Worm (Caenorhabditis elegans) whole organism, young adult: ENCODE data around the gene W04G3.12.

ENCODE experiments used
- C17E4.6 ChIP-seq: fragments of 200-800 bp; sonication (Bioruptor generic); IDR thresholded peaks from 2 replicates; pipeline ENCODE4 v1.3.6; 2022; ENCODE audit warnings: missing genetic modification reagents, missing genetic modification characterization, missing compliant biosample characterization
- F10E7.11 ChIP-seq: sonication (generic microtip); optimal IDR thresholded peaks from 2 replicates; lab custom pipeline; 2017; ENCODE audit warnings: mild to moderate bottlenecking, missing genetic modification characterization, moderate library complexity, missing compliant biosample characterization
- F23B12.7 ChIP-seq: sonication (generic microtip); optimal IDR thresholded peaks from 2 replicates; lab custom pipeline; 2017; ENCODE audit warnings: missing genetic modification characterization, mild to moderate bottlenecking, missing compliant biosample characterization, antibody characterized with exemption, moderate library complexity; ENCODE audit not compliant: insufficient read depth
- F39B2.1 ChIP-seq: fragments of 200-800 bp; sonication (Bioruptor generic); IDR thresholded peaks from 2 replicates; pipeline ENCODE4 v1.3.6; 2022; ENCODE audit warnings: missing genetic modification reagents, missing genetic modification characterization, missing compliant biosample characterization
- K12H6.12 ChIP-seq: fragments of 200-800 bp; sonication (Bioruptor generic); optimal IDR thresholded peaks from 2 replicates; lab custom pipeline; 2018; ENCODE audit warnings: mild to moderate bottlenecking, missing genetic modification characterization, missing compliant biosample characterization
- Y53F4B.3 ChIP-seq: fragments of 200-800 bp; sonication (Bioruptor generic); IDR thresholded peaks from 2 replicates; pipeline ENCODE4 v1.3.6; 2022; ENCODE audit warnings: missing genetic modification reagents, missing genetic modification characterization, missing compliant biosample characterization
- Y53G8AR.9 ChIP-seq: fragments of 200-800 bp; sonication (Bioruptor generic); conservative IDR thresholded peaks from 2 replicates; pipeline ENCODE4 v1.3.6; 2022; ENCODE audit warnings: missing genetic modification reagents, missing genetic modification characterization, missing compliant biosample characterization
- ZK185.1 ChIP-seq: sonication (generic microtip); optimal IDR thresholded peaks from 2 replicates; lab custom pipeline; 2016; ENCODE audit warnings: mild to moderate bottlenecking, missing genetic modification characterization, missing compliant biosample characterization; ENCODE audit not compliant: poor library complexity, severe bottlenecking
- atf-7 ChIP-seq: sonication (generic microtip); optimal IDR thresholded peaks from 2 replicates; lab custom pipeline; 2017; ENCODE audit warnings: mild to moderate bottlenecking, missing genetic modification characterization, missing compliant biosample characterization
- athp-1 ChIP-seq: sonication (generic microtip); optimal IDR thresholded peaks from 2 replicates; lab custom pipeline; 2017; ENCODE audit warnings: mild to moderate bottlenecking, missing genetic modification characterization, missing compliant biosample characterization
- ceh-91 ChIP-seq: fragments of 200-800 bp; sonication (Bioruptor generic); IDR thresholded peaks from 2 replicates; pipeline ENCODE4 v1.3.6; 2022; ENCODE audit warnings: missing genetic modification reagents, missing genetic modification characterization, missing compliant biosample characterization
- die-1 ChIP-seq: sonication (generic microtip); optimal IDR thresholded peaks from 2 replicates; lab custom pipeline; 2016; ENCODE audit warnings: missing genotype, mild to moderate bottlenecking, missing genetic modification characterization, missing compliant biosample characterization
- dox-1 ChIP-seq: fragments of 200-800 bp; sonication (Bioruptor generic); IDR thresholded peaks from 2 replicates; pipeline ENCODE4 v1.3.6; 2022; ENCODE audit warnings: missing genetic modification reagents, missing genetic modification characterization, missing compliant biosample characterization
- dpl-1 ChIP-seq: fragments of 150-350 bp; optimal IDR thresholded peaks from 2 replicates; lab custom pipeline; 2014; ENCODE audit warnings: missing biosample characterization, missing genetic modification reagents, missing genetic modification characterization
- egl-44 ChIP-seq: fragments of 200-800 bp; sonication (Bioruptor generic); IDR thresholded peaks from 2 replicates; pipeline ENCODE4 v1.3.6; 2022; ENCODE audit warnings: missing genetic modification reagents, missing genetic modification characterization, missing compliant biosample characterization
- egrh-3 ChIP-seq: fragments of 200-800 bp; sonication (Bioruptor generic); IDR thresholded peaks from 2 replicates; pipeline ENCODE4 v1.3.6; 2022; ENCODE audit warnings: missing genetic modification reagents, missing genetic modification characterization, missing compliant biosample characterization
- ekl-4 ChIP-seq: fragments of 200-800 bp; sonication (Bioruptor generic); IDR thresholded peaks from 2 replicates; pipeline ENCODE4 v1.3.6; 2022; ENCODE audit warnings: missing genetic modification reagents, missing genetic modification characterization, missing compliant biosample characterization
- ets-4 ChIP-seq: fragments of 200-800 bp; sonication (Bioruptor generic); optimal IDR thresholded peaks from 2 replicates; lab custom pipeline; 2018; ENCODE audit warnings: mild to moderate bottlenecking, missing genetic modification characterization, missing compliant biosample characterization
- fkh-3 ChIP-seq: sonication (generic microtip); optimal IDR thresholded peaks from 2 replicates; lab custom pipeline; 2016; ENCODE audit warnings: mild to moderate bottlenecking, missing genetic modification characterization, missing compliant biosample characterization
- hlh-12 ChIP-seq: sonication (generic microtip); optimal IDR thresholded peaks from 2 replicates; lab custom pipeline; 2016; ENCODE audit warnings: missing genetic modification characterization, missing compliant biosample characterization
- hlh-26 ChIP-seq: fragments of 200-800 bp; sonication (Bioruptor generic); conservative IDR thresholded peaks from 2 replicates; pipeline ENCODE4 v1.3.6; 2022; ENCODE audit warnings: missing genetic modification reagents, missing genetic modification characterization, missing compliant biosample characterization
- let-607 ChIP-seq, 2 experiments: fragments of 200-800 bp in 1 of 2; sonication (Bioruptor generic) in 1 of 2; sonication (generic microtip) in 1 of 2; optimal IDR thresholded peaks; 2 replicates each; lab custom pipeline; 2016 to 2018; ENCODE audit warnings: mild to moderate bottlenecking in 2 of 2, missing compliant biosample characterization in 2 of 2, missing genetic modification characterization in 2 of 2, moderate library complexity in 2 of 2, missing genotype in 1 of 2
- lin-54 ChIP-seq: fragments of 200-800 bp; sonication (Bioruptor generic); optimal IDR thresholded peaks from 2 replicates; lab custom pipeline; 2018; ENCODE audit warnings: mild to moderate bottlenecking, missing genetic modification characterization, missing compliant biosample characterization
- lsl-1 ChIP-seq: fragments of 200-800 bp; sonication (Bioruptor generic); optimal IDR thresholded peaks from 2 replicates; lab custom pipeline; 2018; ENCODE audit warnings: mild to moderate bottlenecking, missing genetic modification characterization, moderate library complexity, missing compliant biosample characterization
- madf-10 ChIP-seq: sonication (generic microtip); optimal IDR thresholded peaks from 2 replicates; lab custom pipeline; 2016; ENCODE audit warnings: mild to moderate bottlenecking, missing genetic modification characterization, missing compliant biosample characterization
- mcd-1 ChIP-seq: fragments of 200-800 bp; sonication (Bioruptor generic); IDR thresholded peaks from 2 replicates; pipeline ENCODE4 v1.3.6; 2022; ENCODE audit warnings: missing genetic modification reagents, missing genetic modification characterization, missing compliant biosample characterization
- nhr-80 ChIP-seq: sonication (generic microtip); optimal IDR thresholded peaks from 2 replicates; lab custom pipeline; 2016; ENCODE audit warnings: missing genetic modification characterization, missing compliant biosample characterization
- nhr-90 ChIP-seq: sonication (generic microtip); optimal IDR thresholded peaks from 2 replicates; lab custom pipeline; 2016; ENCODE audit warnings: missing genotype, mild to moderate bottlenecking, missing genetic modification characterization, missing compliant biosample characterization
- pha-4 ChIP-seq: fragments of 150-350 bp; sonication (generic microtip); optimal IDR thresholded peaks from 2 replicates; lab custom pipeline; 2014; ENCODE audit warnings: missing biosample characterization, missing genetic modification reagents, missing genetic modification characterization
- rpc-1 ChIP-seq, 2 experiments: fragments of 150-350 bp in 1 of 2; sonication (generic microtip) in 1 of 2; optimal IDR thresholded peaks; 2 replicates each; lab custom pipeline; 2014 to 2018; ENCODE audit warnings: missing biosample characterization in 1 of 2, missing genetic modification characterization in 1 of 2, missing genetic modification reagents in 1 of 2, missing genotype in 1 of 2
- snpc-1.1 ChIP-seq: sonication (generic microtip); optimal IDR thresholded peaks from 2 replicates; lab custom pipeline; 2017; ENCODE audit warnings: missing genetic modification characterization, mild to moderate bottlenecking, missing compliant biosample characterization, antibody characterized with exemption, moderate library complexity, missing genotype, missing genetic modification reagents; ENCODE audit not compliant: insufficient read depth
- somi-1 ChIP-seq: fragments of 200-800 bp; sonication (Bioruptor generic); optimal IDR thresholded peaks from 2 replicates; lab custom pipeline; 2018; ENCODE audit warnings: mild to moderate bottlenecking, missing genetic modification characterization, missing compliant biosample characterization
- tbp1 ChIP-seq: fragments of 200-800 bp; sonication (Bioruptor generic); optimal IDR thresholded peaks from 2 replicates; lab custom pipeline; 2018; ENCODE audit warnings: mild to moderate bottlenecking, missing genetic modification characterization, missing compliant biosample characterization
- tlf-1 ChIP-seq: fragments of 200-800 bp; sonication (Bioruptor generic); optimal IDR thresholded peaks from 2 replicates; lab custom pipeline; 2018; ENCODE audit warnings: mild to moderate bottlenecking, missing genetic modification characterization, missing compliant biosample characterization
- unc-130 ChIP-seq: sonication (generic microtip); optimal IDR thresholded peaks from 2 replicates; lab custom pipeline; 2016; ENCODE audit warnings: missing genetic modification reagents, missing genetic modification characterization, missing compliant biosample characterization
- xnd-1 ChIP-seq: sonication (generic microtip); optimal IDR thresholded peaks from 2 replicates; lab custom pipeline; 2016; ENCODE audit warnings: missing genotype, missing genetic modification reagents, missing genetic modification characterization, missing compliant biosample characterization
- ztf-18 ChIP-seq: sonication (generic microtip); optimal IDR thresholded peaks from 2 replicates; lab custom pipeline; 2016; ENCODE audit warnings: missing genotype, mild to moderate bottlenecking, missing genetic modification characterization, missing compliant biosample characterization
- ztf-3 ChIP-seq: fragments of 200-800 bp; sonication (Bioruptor generic); optimal IDR thresholded peaks from 2 replicates; lab custom pipeline; 2018; ENCODE audit warnings: mild to moderate bottlenecking, missing genetic modification characterization, missing compliant biosample characterization

The W04G3.12 gene

ce11 chrX:11050335-11050734 is 26.3 kb downstream of the W04G3.12 start:
- peak; percentile 50; the same call in 1 of the 2 replicates for TF ChIP-seq ekl-4
- no peak for TF ChIP-seq unc-130 (GFP tag; lab: Kevin White, UChicago)
- no peak; the same call in 1 of the 2 replicates for TF ChIP-seq mcd-1
- TF ChIP-seq egrh-3: peak; percentile 94

ce11 chrX:11047183-11047582 is 29.4 kb downstream of the W04G3.12 start, which contains the start of gene clc-1:
Gene clc-1 (plus strand): TSS chrX:11047446.
- TF ChIP-seq F23B12.7 (tag; lab: Kevin White, UChicago) (no peak), let-607 (tag; optimal IDR thresholded peaks at IDR 0.05; lab: Kevin White, UChicago) (peak in 1 of 2 experiments; percentile 51), F39B2.1 (GFP tag; lab: Robert Waterston, UW) (no peak), madf-10 (no peak), dox-1 (GFP tag; lab: Robert Waterston, UW) (peak; percentile 54; the same call in 1 of the 2 replicates), athp-1 (tag; lab: Kevin White, UChicago) (no peak), rpc-1 (optimal IDR thresholded peaks at IDR 0.05; lab: Kevin White, UChicago) (no peak), rpc-1 (tag; optimal IDR thresholded peaks at IDR 0.05; lab: Kevin White, UChicago) (no peak), nhr-80 (tag; lab: Kevin White, UChicago) (peak; percentile 96), atf-7 (tag; lab: Kevin White, UChicago) (peak; percentile 72), ets-4 (GFP tag; lab: Kevin White, UChicago) (peak; percentile 22), pha-4 (tag; lab: Kevin White, UChicago) (peak; percentile 64)
- TF ChIP-seq, all 124 proteins: peak for 6

ce11 chrX:11042777-11043176 is 33.8 kb downstream of the W04G3.12 start, which contains the start of gene C09F12.3:
Gene C09F12.3 (minus strand): TSS chrX:11042877.
- TF ChIP-seq dpl-1 (GFP tag; lab: Kevin White, UChicago): no peak
- TF ChIP-seq tlf-1 (GFP tag; lab: Kevin White, UChicago): no peak
- no peak for TF ChIP-seq die-1 (tag; lab: Kevin White, UChicago)
- TF ChIP-seq hlh-12: no peak
- no peak for TF ChIP-seq ZK185.1 (tag; lab: Kevin White, UChicago)
- TF ChIP-seq snpc-1.1 (tag; lab: Kevin White, UChicago): no peak
- no peak for TF ChIP-seq somi-1 (GFP tag; lab: Kevin White, UChicago)
- TF ChIP-seq nhr-90 (tag; lab: Kevin White, UChicago): no peak

- TF ChIP-seq lsl-1 (GFP tag; lab: Kevin White, UChicago) (no peak), nhr-90 (tag; lab: Kevin White, UChicago) (no peak), xnd-1 (tag; lab: Kevin White, UChicago) (no peak), ceh-91 (GFP tag; lab: Robert Waterston, UW) (no peak), Y53F4B.3 (GFP tag; lab: Robert Waterston, UW) (no peak), hlh-26 (no peak), tbp1 (GFP tag; lab: Kevin White, UChicago) (no peak), Y53G8AR.9 (no peak), lin-54 (GFP tag; lab: Kevin White, UChicago) (no peak), K12H6.12 (tag; lab: Kevin White, UChicago) (no peak), fkh-3 (no peak), ztf-18 (tag; lab: Kevin White, UChicago) (no peak), ztf-3 (GFP tag; lab: Kevin White, UChicago) (no peak), egl-44 (GFP tag; lab: Robert Waterston, UW) (no peak), F10E7.11 (tag; lab: Kevin White, UChicago) (no peak), dpl-1 (GFP tag; lab: Kevin White, UChicago) (no peak), C17E4.6 (GFP tag; lab: Robert Waterston, UW) (no peak)
These were observed 38.4 kb downstream of the W04G3.12 start for ce11 chrX:11038221-11038620.
